Worm (Caenorhabditis elegans): ENCODE measurements around the gene Y39H10A.1.

DNA sequence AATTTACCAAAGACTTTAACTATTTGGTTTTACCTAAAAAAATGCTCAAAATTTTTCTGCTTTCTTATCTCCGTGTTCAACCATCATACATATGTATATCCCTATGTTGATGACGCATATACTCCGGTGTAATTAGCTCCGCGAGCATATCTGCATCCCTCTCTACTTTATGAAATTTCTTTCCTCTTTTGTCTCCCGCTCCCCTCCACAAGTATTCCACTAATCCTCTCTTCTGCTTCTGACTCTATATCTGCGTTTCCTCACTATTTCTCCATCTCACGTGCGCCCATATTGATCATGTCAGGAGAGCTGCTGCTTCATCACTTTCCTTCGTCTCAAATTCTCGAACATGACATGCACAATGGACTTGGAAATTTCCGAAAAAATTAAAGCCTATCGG is 47.9 kb downstream of the Y39H10A.1 start, which contains the start of gene H10D18.1:
- TF ChIP-seq unc-39 (tag; optimal IDR thresholded peaks at IDR 0.05) (no peak), nhr-76 (tag; optimal IDR thresholded peaks at IDR 0.05) (no peak), hlh-1 (tag; optimal IDR thresholded peaks at IDR 0.05) (no peak), mep-1 (tag; optimal IDR thresholded peaks at IDR 0.05) (no peak), mab-5 (tag; optimal IDR thresholded peaks at IDR 0.05) (no peak), unc-62 (GFP tag; optimal IDR thresholded peaks at IDR 0.05) (no peak), pha-4 (tag; optimal IDR thresholded peaks at IDR 0.05) (no peak), nhr-28 (tag; optimal IDR thresholded peaks at IDR 0.05) (no peak), sptf-1 (tag; optimal IDR thresholded peaks at IDR 0.05) (no peak), elt-1 (tag; optimal IDR thresholded peaks at IDR 0.05; ENCODE audit: borderline replicate concordance, insufficient read depth) (no peak), ztf-11 (tag; optimal IDR thresholded peaks at IDR 0.05) (no peak), nhr-12 (tag; optimal IDR thresholded peaks at IDR 0.05) (no peak)

All from whole organism, mixed stage, embryonic.